Worm (Caenorhabditis elegans): Measurements from ENCODE around the gene Y62H9A.14.
"Not testable (repeated sequence)": the region's sequence is repeated elsewhere in the genome, so short reads cannot be mapped to it uniquely, and the experiment has no call there.

The Y62H9A.14 gene

ce11 chrX:11959838-11960237 lies 38.8 kb downstream of the Y62H9A.14 start, which contains the start of gene C49F5.8:
Gene C49F5.8 (plus strand): TSS chrX:11960138.
- no peak for TF ChIP-seq npax-4 (tag; optimal IDR thresholded peaks at IDR 0.05)
- no peak for TF ChIP-seq dve-1 (tag; optimal IDR thresholded peaks at IDR 0.05)
- TF ChIP-seq che-1 (tag; optimal IDR thresholded peaks at IDR 0.05) = no peak

ce11 chrX:11961103-11961502 lies 40.1 kb downstream of the Y62H9A.14 start, which contains the start of gene C49F5.13:
Gene C49F5.13 (plus strand): TSS chrX:11961403.
- TF ChIP-seq fkh-6 (tag; optimal IDR thresholded peaks at IDR 0.05); sox-2 (GFP tag; IDR thresholded peaks at IDR 0.05); fkh-10 (GFP tag; optimal IDR thresholded peaks at IDR 0.05): not testable (repeated sequence)

- TF ChIP-seq elt-2 (tag; optimal IDR thresholded peaks at IDR 0.05) = peak; percentile 82
- no peak for TF ChIP-seq mec-3 (tag; optimal IDR thresholded peaks at IDR 0.05; ENCODE audit: borderline replicate concordance)
These were observed 41.2 kb downstream of the Y62H9A.14 start for ce11 chrX:11962050-11962788.

- TF ChIP-seq nfya-1 (tag; optimal IDR thresholded peaks at IDR 0.05) (peak; percentile 54), Y22D7AL.16 (tag; optimal IDR thresholded peaks at IDR 0.05) (no peak)
These were observed 42.6 kb downstream of the Y62H9A.14 start for ce11 chrX:11963659-11964058.

- TF ChIP-seq dve-1 (tag; optimal IDR thresholded peaks at IDR 0.05) (no peak), ceh-18 (tag; optimal IDR thresholded peaks at IDR 0.05) (no peak), ceh-45 (GFP tag; IDR thresholded peaks at IDR 0.05) (no peak), ama-1 (optimal IDR thresholded peaks at IDR 0.05) (no peak), ttx-3 (tag; optimal IDR thresholded peaks at IDR 0.05) (no peak), F13H6.1 (tag; optimal IDR thresholded peaks at IDR 0.05) (no peak), eyg-1 (tag; optimal IDR thresholded peaks at IDR 0.05) (no peak), sdc-2 (tag; optimal IDR thresholded peaks at IDR 0.05) (no peak), syd-9 (tag; optimal IDR thresholded peaks at IDR 0.05) (no peak), madf-2 (tag; optimal IDR thresholded peaks at IDR 0.05) (no peak), ceh-34 (tag; optimal IDR thresholded peaks at IDR 0.05) (no peak), fkh-10 (GFP tag; optimal IDR thresholded peaks at IDR 0.05) (no peak), sox-2 (GFP tag; IDR thresholded peaks at IDR 0.05) (no peak), T23F11.4 (GFP tag; optimal IDR thresholded peaks at IDR 0.05) (no peak)
These were observed 43.5 kb downstream of the Y62H9A.14 start for ce11 chrX:11964555-11964954.

- TF ChIP-seq T23F11.4 (GFP tag; optimal IDR thresholded peaks at IDR 0.05) (no peak), sdc-2 (tag; optimal IDR thresholded peaks at IDR 0.05) (no peak), sox-2 (GFP tag; IDR thresholded peaks at IDR 0.05) (no peak), hlh-15 (tag; optimal IDR thresholded peaks at IDR 0.05) (no peak), pros-1 (tag; optimal IDR thresholded peaks at IDR 0.05) (no peak), pha-2 (tag; optimal IDR thresholded peaks at IDR 0.05) (no peak), odd-2 (tag; optimal IDR thresholded peaks at IDR 0.05) (no peak), ahr-1 (tag; optimal IDR thresholded peaks at IDR 0.05) (no peak)
These were observed 44.1 kb downstream of the Y62H9A.14 start for ce11 chrX:11965163-11965562.

- no peak for TF ChIP-seq nhr-232 (tag; optimal IDR thresholded peaks at IDR 0.05)
- peak; percentile 4 for TF ChIP-seq rnt-1 (tag; optimal IDR thresholded peaks at IDR 0.05)
- TF ChIP-seq nfya-1 (tag; optimal IDR thresholded peaks at IDR 0.05) = peak; percentile 46
- no peak for TF ChIP-seq ceh-22 (tag; optimal IDR thresholded peaks at IDR 0.05)
These were observed 44.8 kb downstream of the Y62H9A.14 start, which contains the start of gene sams-1 for ce11 chrX:11965663-11966304. Gene sams-1 (plus strand): TSS chrX:11965962.

Data from whole organism, late embryonic.